Fruit fly (Drosophila melanogaster) whole organism, embryonic: ENCODE measurements around the gene CG3032.

Experiments
- BEAF-32 ChIP-seq: fragments of 200-800 bp; sonication (Bioruptor generic); optimal IDR thresholded peaks from 3 replicates; lab custom pipeline; 2017; ENCODE audit warnings: missing biosample characterization, missing genetic modification characterization, mild to moderate bottlenecking, moderate library complexity, missing genetic modification reagents
- C15 ChIP-seq: fragments of 200-800 bp; sonication (Bioruptor generic); IDR thresholded peaks from 3 replicates; pipeline ENCODE4 v1.3.6; 2022; ENCODE audit warnings: missing biosample characterization, missing genetic modification characterization
- CG10543 ChIP-seq: fragments of 200-800 bp; sonication (Bioruptor generic); optimal IDR thresholded peaks from 3 replicates; lab custom pipeline; 2017; ENCODE audit warnings: missing biosample characterization, mild to moderate bottlenecking, missing genetic modification characterization, moderate library complexity
- CG10565 ChIP-seq: fragments of 200-800 bp; sonication (Bioruptor generic); optimal IDR thresholded peaks from 3 replicates; lab custom pipeline; 2016; ENCODE audit warnings: missing biosample characterization, mild to moderate bottlenecking, missing genetic modification characterization
- CG11456 ChIP-seq: fragments of 200-800 bp; sonication (Bioruptor generic); IDR thresholded peaks from 3 replicates; pipeline ENCODE4 v1.3.6; 2022; ENCODE audit warnings: missing biosample characterization, missing genetic modification characterization
- CG11723 ChIP-seq: fragments of 200-800 bp; sonication (Bioruptor generic); optimal IDR thresholded peaks from 2 replicates; lab custom pipeline; 2017; ENCODE audit warnings: missing biosample characterization, mild to moderate bottlenecking, missing genetic modification characterization
- CG12071 ChIP-seq: fragments of 200-800 bp; sonication (Bioruptor generic); optimal IDR thresholded peaks from 3 replicates; lab custom pipeline; 2018; ENCODE audit warnings: missing biosample characterization, mild to moderate bottlenecking, missing genetic modification characterization
- CG12769 ChIP-seq: fragments of 200-800 bp; sonication (Bioruptor generic); optimal IDR thresholded peaks from 2 replicates; lab custom pipeline; 2019; ENCODE audit warnings: missing biosample characterization, mild to moderate bottlenecking, missing genetic modification characterization, moderate library complexity
- CG12942 ChIP-seq: fragments of 200-800 bp; sonication (Bioruptor generic); optimal IDR thresholded peaks from 3 replicates; lab custom pipeline; 2016; ENCODE audit warnings: missing biosample characterization, missing genetic modification characterization
- CG13624 ChIP-seq: fragments of 200-800 bp; sonication (Bioruptor generic); optimal IDR thresholded peaks from 2 replicates; lab custom pipeline; 2016; ENCODE audit warnings: missing biosample characterization, missing genetic modification characterization
- CG13775 ChIP-seq: fragments of 200-800 bp; sonication (Bioruptor generic); optimal IDR thresholded peaks from 3 replicates; lab custom pipeline; 2017; ENCODE audit warnings: missing biosample characterization, mild to moderate bottlenecking, missing genetic modification characterization
- CG15479 ChIP-seq: fragments of 200-800 bp; sonication (Bioruptor generic); optimal IDR thresholded peaks from 3 replicates; lab custom pipeline; 2019; ENCODE audit warnings: missing biosample characterization, mild to moderate bottlenecking, missing genetic modification characterization, moderate library complexity
- CG2129 ChIP-seq: fragments of 200-800 bp; sonication (Bioruptor generic); IDR thresholded peaks from 2 replicates; pipeline ENCODE4 v1.3.6; 2022; ENCODE audit warnings: missing biosample characterization, missing genetic modification characterization; ENCODE audit not compliant: partially characterized antibody
- CG2875 ChIP-seq: fragments of 200-800 bp; sonication (Bioruptor generic); optimal IDR thresholded peaks from 2 replicates; lab custom pipeline; 2017; ENCODE audit warnings: missing biosample characterization, mild to moderate bottlenecking, missing genetic modification characterization, missing genetic modification reagents
- CG3726 ChIP-seq: fragments of 200-800 bp; sonication (Bioruptor generic); IDR thresholded peaks from 3 replicates; pipeline ENCODE4, ENCODE4 v1.3.6; 2022; ENCODE audit warnings: missing biosample characterization, missing genetic modification characterization
- CG3847 ChIP-seq: fragments of 200-800 bp; sonication (Bioruptor generic); IDR thresholded peaks from 2 replicates; pipeline ENCODE4 v1.3.6; 2022; ENCODE audit warnings: missing biosample characterization, missing genetic modification characterization
- CG5245 ChIP-seq: fragments of 200-800 bp; sonication (Bioruptor generic); optimal IDR thresholded peaks from 3 replicates; lab custom pipeline; 2016; ENCODE audit warnings: missing biosample characterization, missing genetic modification characterization
- CG6813 ChIP-seq: fragments of 200-800 bp; sonication (Bioruptor generic); optimal IDR thresholded peaks from 2 replicates; lab custom pipeline; 2017; ENCODE audit warnings: missing biosample characterization, missing genetic modification characterization, mild to moderate bottlenecking, moderate library complexity, missing genetic modification reagents
- CG8290 ChIP-seq, 3 experiments: fragments of 200-800 bp; sonication (Bioruptor generic); optimal IDR thresholded peaks; 2 replicates each; lab custom pipeline; 2016 to 2019; ENCODE audit warnings: missing biosample characterization in 3 of 3, missing genetic modification characterization in 3 of 3, mild to moderate bottlenecking in 2 of 3, moderate library complexity in 1 of 3
- CG8388 ChIP-seq: fragments of 200-800 bp; sonication (Bioruptor generic); optimal IDR thresholded peaks from 2 replicates; lab custom pipeline; 2019; ENCODE audit warnings: missing biosample characterization, mild to moderate bottlenecking, missing genetic modification characterization, moderate library complexity
- CG9437 ChIP-seq: fragments of 200-800 bp; sonication (Bioruptor generic); optimal IDR thresholded peaks from 2 replicates; lab custom pipeline; 2018; ENCODE audit warnings: missing biosample characterization, mild to moderate bottlenecking, missing genetic modification characterization
- CG9727 ChIP-seq: fragments of 200-800 bp; sonication (Bioruptor generic); optimal IDR thresholded peaks from 3 replicates; lab custom pipeline; 2017; ENCODE audit warnings: missing biosample characterization, mild to moderate bottlenecking, missing genetic modification characterization
- CHES-1-like ChIP-seq: fragments of 200-800 bp; sonication (Bioruptor generic); optimal IDR thresholded peaks from 2 replicates; lab custom pipeline; 2016; ENCODE audit warnings: missing biosample characterization, missing genetic modification characterization
- E2f2 ChIP-seq: fragments of 200-800 bp; sonication (Bioruptor generic); IDR thresholded peaks from 2 replicates; pipeline ENCODE4 v1.3.6; 2022; ENCODE audit warnings: missing biosample characterization, missing genetic modification characterization
- Ets65A ChIP-seq: fragments of 200-800 bp; sonication (Bioruptor generic); peaks from one replicate; lab custom pipeline; 2016; ENCODE audit warnings: missing biosample characterization, missing genetic modification characterization
- Ets97D ChIP-seq: fragments of 200-800 bp; sonication (Bioruptor generic); optimal IDR thresholded peaks from 3 replicates; lab custom pipeline; 2016; ENCODE audit warnings: missing biosample characterization, missing genetic modification characterization
- HHEX ChIP-seq: fragments of 200-800 bp; sonication (Bioruptor generic); optimal IDR thresholded peaks from 3 replicates; lab custom pipeline; 2017; ENCODE audit warnings: missing biosample characterization, mild to moderate bottlenecking, missing genetic modification characterization, missing genetic modification reagents
- Lpt ChIP-seq: fragments of >200 bp; optimal IDR thresholded peaks from 2 replicates; lab custom pipeline; 2018; ENCODE audit warnings: missing biosample characterization, missing genetic modification characterization
- MBD-R2 ChIP-seq: fragments of 200-800 bp; sonication (Bioruptor generic); IDR thresholded peaks from 2 replicates; pipeline ENCODE4 v1.3.6; 2022; ENCODE audit warnings: missing biosample characterization, missing genetic modification characterization
- Meics ChIP-seq: fragments of 200-800 bp; sonication (Bioruptor generic); optimal IDR thresholded peaks from 2 replicates; lab custom pipeline; 2017; ENCODE audit warnings: missing biosample characterization, mild to moderate bottlenecking, missing genetic modification characterization
- Mrtf ChIP-seq: fragments of 200-800 bp; sonication (Bioruptor generic); IDR thresholded peaks from 3 replicates; pipeline ENCODE4 v1.3.6; 2022; ENCODE audit warnings: missing biosample characterization, missing genetic modification characterization
- NFAT ChIP-seq: fragments of 200-800 bp; sonication (Bioruptor generic); IDR thresholded peaks from 2 replicates; pipeline ENCODE4 v1.3.6; 2022; ENCODE audit warnings: missing biosample characterization, missing genetic modification characterization
- Neu2 ChIP-seq: fragments of 200-800 bp; sonication (Bioruptor generic); optimal IDR thresholded peaks from 3 replicates; lab custom pipeline; 2016; ENCODE audit warnings: missing biosample characterization, missing genetic modification characterization, borderline replicate concordance
- Optix ChIP-seq: fragments of 200-800 bp; sonication (Bioruptor generic); IDR thresholded peaks from 3 replicates; pipeline ENCODE4 v1.3.6; 2022; ENCODE audit warnings: missing biosample characterization, missing genetic modification characterization
- Sry-β ChIP-seq: fragments of 200-800 bp; sonication (Bioruptor generic); optimal IDR thresholded peaks from 2 replicates; lab custom pipeline; 2018; ENCODE audit warnings: missing biosample characterization, mild to moderate bottlenecking, missing genetic modification characterization, moderate library complexity
- Ssrp ChIP-seq: fragments of 200-800 bp; sonication (Bioruptor generic); optimal IDR thresholded peaks from 2 replicates; lab custom pipeline; 2018; ENCODE audit warnings: missing biosample characterization, mild to moderate bottlenecking, missing genetic modification characterization, moderate library complexity
- Xbp1 ChIP-seq: fragments of 200-800 bp; sonication (Bioruptor generic); optimal IDR thresholded peaks from 3 replicates; lab custom pipeline; 2016; ENCODE audit warnings: missing biosample characterization, mild to moderate bottlenecking, missing genetic modification characterization
- cad ChIP-seq: fragments of >200 bp; optimal IDR thresholded peaks from 2 replicates; lab custom pipeline; 2017; ENCODE audit warnings: missing biosample characterization, missing genetic modification characterization
- corto ChIP-seq: fragments of 200-800 bp; sonication (Bioruptor generic); optimal IDR thresholded peaks from 2 replicates; lab custom pipeline; 2016; ENCODE audit warnings: missing biosample characterization, mild to moderate bottlenecking, missing genetic modification characterization, moderate library complexity
- crc ChIP-seq: fragments of 200-800 bp; sonication (Bioruptor generic); optimal IDR thresholded peaks from 2 replicates; lab custom pipeline; 2016; ENCODE audit warnings: missing biosample characterization, missing genetic modification characterization
- danr ChIP-seq: fragments of 200-800 bp; sonication (Bioruptor generic); IDR thresholded peaks from 2 replicates; pipeline ENCODE4 v1.3.6; 2022; ENCODE audit warnings: missing biosample characterization, missing genetic modification characterization
- dysf ChIP-seq: fragments of 200-800 bp; sonication (Bioruptor generic); IDR thresholded peaks from 3 replicates; pipeline ENCODE4 v1.3.6; 2022; ENCODE audit warnings: missing biosample characterization, missing genetic modification characterization
- h ChIP-seq: fragments of >200 bp; optimal IDR thresholded peaks from 2 replicates; lab custom pipeline; 2017
- ken ChIP-seq: fragments of 200-800 bp; sonication (Bioruptor generic); IDR thresholded peaks from 3 replicates; pipeline ENCODE4 v1.3.6; 2022; ENCODE audit warnings: missing biosample characterization, missing genetic modification characterization
- lilli ChIP-seq: fragments of 200-800 bp; sonication (Bioruptor generic); optimal IDR thresholded peaks from 3 replicates; lab custom pipeline; 2016; ENCODE audit warnings: missing biosample characterization, missing genetic modification characterization
- oc ChIP-seq: fragments of 200-800 bp; sonication (Bioruptor generic); optimal IDR thresholded peaks from 2 replicates; lab custom pipeline; 2018; ENCODE audit warnings: missing biosample characterization, mild to moderate bottlenecking, missing genetic modification characterization, moderate library complexity
- odd ChIP-seq: fragments of 200-800 bp; sonication (Bioruptor generic); optimal IDR thresholded peaks from 2 replicates; lab custom pipeline; 2017; ENCODE audit warnings: missing biosample characterization, mild to moderate bottlenecking, missing genetic modification characterization
- peb ChIP-seq: fragments of 200-800 bp; sonication (Bioruptor generic); IDR thresholded peaks from 2 replicates; pipeline ENCODE4 v1.3.6; 2022; ENCODE audit warnings: missing biosample characterization, missing genetic modification characterization
- sisA ChIP-seq: fragments of 200-800 bp; sonication (Bioruptor generic); IDR thresholded peaks from 2 replicates; pipeline ENCODE4 v1.3.6; 2022; ENCODE audit warnings: missing biosample characterization, missing genetic modification characterization
- z ChIP-seq: fragments of 200-800 bp; sonication (Bioruptor generic); IDR thresholded peaks from 3 replicates; pipeline ENCODE4 v1.3.6; 2022; ENCODE audit warnings: missing biosample characterization, missing genetic modification characterization

Gene CG3032

dm6 chrX:7014931-7015428 is 1.3 kb upstream of the CG3032 start (continued):
- TF ChIP-seq peb (GFP tag; lab: Robert Waterston, UW) (no peak), CG10543 (GFP tag; lab: Kevin White, UChicago) (peak; percentile 21), danr (GFP tag; lab: Robert Waterston, UW) (no peak), ken (GFP tag; lab: Robert Waterston, UW) (0 out of 3 replicates have a peak, but pooled peaks have one; percentile 6), CG3726 (GFP tag; lab: Robert Waterston, UW) (0 out of 3 replicates have a peak, but pooled peaks have one; percentile 19), CG11723 (GFP tag; lab: Kevin White, UChicago) (no peak), Lpt (GFP tag; lab: Kevin White, UChicago) (no peak), cad (no peak), CG13775 (peak; percentile 11), CG13624 (GFP tag; lab: Kevin White, UChicago) (peak; percentile 56), CG15479 (GFP tag; lab: Kevin White, UChicago) (no peak), CG10565 (no peak), odd (no peak), CG11456 (peak; percentile 68; the same call in 2 of the 3 replicates), CG2129 (GFP tag; lab: Robert Waterston, UW) (0 out of 2 replicates have a peak, but pooled peaks have one; percentile 23), sisA (GFP tag; lab: Robert Waterston, UW) (peak; percentile 32; the same call in 1 of the 2 replicates), lilli (GFP tag; lab: Kevin White, UChicago) (peak; percentile 84), CG5245 (no peak), CG6813 (GFP tag; lab: Kevin White, UChicago) (no peak), Ssrp (tag; lab: Kevin White, UChicago) (peak; percentile 28), NFAT (GFP tag; lab: Robert Waterston, UW) (peak; percentile 58; the same call in 1 of the 2 replicates), Xbp1 (GFP tag; lab: Kevin White, UChicago) (peak; percentile 51), Optix (no peak), CG3847 (GFP tag; lab: Robert Waterston, UW) (peak; percentile 44), CG12769 (tag; lab: Kevin White, UChicago) (peak; percentile 58), CG2875 (GFP tag; lab: Kevin White, UChicago) (peak; percentile 28), corto (no peak), crc (GFP tag; lab: Kevin White, UChicago) (peak; percentile 43), h (lab: Kevin White, UChicago) (no peak), Meics (peak; percentile 42), Ets97D (GFP tag; lab: Kevin White, UChicago) (peak; percentile 75), Mrtf (GFP tag; lab: Robert Waterston, UW) (peak; percentile 59; the same call in 1 of the 3 replicates), CG8388 (peak; percentile 39), Neu2 (GFP tag; lab: Kevin White, UChicago) (no peak), HHEX (peak; percentile 41), C15 (GFP tag; lab: Robert Waterston, UW) (no peak), z (GFP tag; lab: Robert Waterston, UW) (no peak), E2f2 (GFP tag; lab: Robert Waterston, UW) (peak; percentile 94), CG8290 (GFP tag; optimal IDR thresholded peaks at IDR 0.05; lab: Kevin White, UChicago) (peak; percentile 37), CG8290 (tag; optimal IDR thresholded peaks at IDR 0.05; lab: Kevin White, UChicago) (peak in 1 of 2 experiments; percentile 89), Ets65A (GFP tag; lab: Kevin White, UChicago) (peak; percentile 96), CG9727 (GFP tag; lab: Kevin White, UChicago) (peak; percentile 25), CG9437 (GFP tag; lab: Kevin White, UChicago) (peak; percentile 8), dysf (GFP tag; lab: Robert Waterston, UW) (peak; percentile 57; the same call in 2 of the 3 replicates), CG12942 (GFP tag; lab: Kevin White, UChicago) (no peak), BEAF-32 (peak; percentile 73), CG12071 (GFP tag; lab: Kevin White, UChicago) (no peak), MBD-R2 (peak; percentile 46; the same call in 1 of the 2 replicates), oc (tag; lab: Kevin White, UChicago) (no peak), CHES-1-like (GFP tag; lab: Kevin White, UChicago) (no peak), Sry-β (GFP tag; lab: Kevin White, UChicago) (no peak)
